Worm (Caenorhabditis elegans) whole organism, L2 larva: ENCODE results near the gene sec-24.2.
"Not testable (repeated sequence)": the region's sequence is repeated elsewhere in the genome, so short reads cannot be mapped to it uniquely, and the experiment has no call there.

Experiments used
- C34F6.9 ChIP-seq: fragments of 150-350 bp; optimal IDR thresholded peaks from 2 replicates; lab custom pipeline; 2014; ENCODE audit warnings: missing biosample characterization, missing genetic modification characterization
- F13H6.1 ChIP-seq: sonication (generic microtip); optimal IDR thresholded peaks from 2 replicates; lab custom pipeline; 2016; ENCODE audit warnings: missing genetic modification characterization, missing compliant biosample characterization
- Y55F3AM.14 ChIP-seq: fragments of 200-800 bp; sonication (Bioruptor generic); optimal IDR thresholded peaks from 2 replicates; lab custom pipeline; 2018; ENCODE audit warnings: mild to moderate bottlenecking, missing genetic modification characterization, missing compliant biosample characterization
- ZK546.5 ChIP-seq: sonication (generic microtip); optimal IDR thresholded peaks from 2 replicates; lab custom pipeline; 2017; ENCODE audit warnings: missing biosample characterization, missing genetic modification characterization
- alr-1 ChIP-seq: fragments of 150-350 bp; optimal IDR thresholded peaks from 2 replicates; lab custom pipeline; 2014; ENCODE audit warnings: missing biosample characterization, missing genetic modification characterization
- ama-1 ChIP-seq: fragments of 150-350 bp; optimal IDR thresholded peaks from 2 replicates; lab custom pipeline; 2018; ENCODE audit warnings: inconsistent platforms
- ceh-16 ChIP-seq: fragments of 150-350 bp; optimal IDR thresholded peaks from 2 replicates; lab custom pipeline; 2014; ENCODE audit warnings: missing biosample characterization, missing genetic modification characterization
- ceh-82 ChIP-seq: fragments of 150-350 bp; optimal IDR thresholded peaks from 2 replicates; lab custom pipeline; 2014; ENCODE audit warnings: missing biosample characterization, missing genetic modification characterization
- dmd-4 ChIP-seq: sonication (generic microtip); optimal IDR thresholded peaks from 2 replicates; lab custom pipeline; 2017; ENCODE audit warnings: missing biosample characterization, missing genetic modification characterization
- egl-27 ChIP-seq: sonication (generic microtip); optimal IDR thresholded peaks from 3 replicates; lab custom pipeline; 2017; ENCODE audit warnings: missing biosample characterization, missing genetic modification reagents, missing genetic modification characterization
- elt-1 ChIP-seq: fragments of 150-350 bp; optimal IDR thresholded peaks from 2 replicates; lab custom pipeline; 2014; ENCODE audit warnings: missing biosample characterization, missing genetic modification characterization
- elt-3 ChIP-seq: sonication (generic microtip); optimal IDR thresholded peaks from 2 replicates; lab custom pipeline; 2017; ENCODE audit warnings: missing biosample characterization, missing genetic modification characterization
- fos-1 ChIP-seq: fragments of 150-350 bp; optimal IDR thresholded peaks from 2 replicates; lab custom pipeline; 2014; ENCODE audit warnings: missing biosample characterization, missing genetic modification characterization
- gmeb-1 ChIP-seq: fragments of 150-350 bp; optimal IDR thresholded peaks from 2 replicates; lab custom pipeline; 2014; ENCODE audit warnings: missing biosample characterization, missing genetic modification characterization
- lin-11 ChIP-seq: fragments of 150-350 bp; sonication (generic microtip); optimal IDR thresholded peaks from 2 replicates; lab custom pipeline; 2014; ENCODE audit warnings: missing biosample characterization, missing genetic modification characterization, inconsistent platforms, mixed read lengths
- lin-13 ChIP-seq: fragments of 150-350 bp; optimal IDR thresholded peaks from 2 replicates; lab custom pipeline; 2014; ENCODE audit warnings: missing biosample characterization, missing genetic modification reagents, missing genetic modification characterization
- lin-39 ChIP-seq: fragments of 150-350 bp; optimal IDR thresholded peaks from 2 replicates; lab custom pipeline; 2014; ENCODE audit warnings: missing biosample characterization, missing genetic modification reagents, missing genetic modification characterization
- lsy-2 ChIP-seq, 2 experiments: fragments of 150-350 bp in 1 of 2; sonication (generic microtip) in 1 of 2; optimal IDR thresholded peaks; 2 replicates each; lab custom pipeline; 2014 to 2017; ENCODE audit warnings: missing biosample characterization in 2 of 2, missing genetic modification characterization in 2 of 2
- mab-5 ChIP-seq: fragments of 150-350 bp; optimal IDR thresholded peaks from 2 replicates; lab custom pipeline; 2014; ENCODE audit warnings: missing biosample characterization, missing genetic modification characterization
- mbf-1 ChIP-seq: sonication (generic microtip); optimal IDR thresholded peaks from 2 replicates; lab custom pipeline; 2017; ENCODE audit warnings: missing biosample characterization, missing genetic modification characterization
- mdl-1 ChIP-seq, 2 experiments: fragments of 150-350 bp in 1 of 2; sonication (generic microtip) in 1 of 2; optimal IDR thresholded peaks; 2 replicates each; lab custom pipeline; 2017; ENCODE audit warnings: missing biosample characterization in 2 of 2, missing genetic modification characterization in 2 of 2
- nhr-11 ChIP-seq: fragments of 150-350 bp; optimal IDR thresholded peaks from 2 replicates; lab custom pipeline; 2014; ENCODE audit warnings: missing biosample characterization, missing genetic modification characterization
- nhr-12 ChIP-seq: fragments of 150-350 bp; optimal IDR thresholded peaks from 2 replicates; lab custom pipeline; 2014; ENCODE audit warnings: missing biosample characterization, missing genetic modification characterization
- nhr-129 ChIP-seq: fragments of 150-350 bp; optimal IDR thresholded peaks from 2 replicates; lab custom pipeline; 2014; ENCODE audit warnings: missing biosample characterization, missing genetic modification characterization
- nhr-21 ChIP-seq: fragments of 150-350 bp; optimal IDR thresholded peaks from 2 replicates; lab custom pipeline; 2014; ENCODE audit warnings: missing biosample characterization, missing genetic modification characterization
- nhr-23 ChIP-seq: fragments of 150-350 bp; optimal IDR thresholded peaks from 2 replicates; lab custom pipeline; 2014; ENCODE audit warnings: missing biosample characterization, missing genetic modification reagents, missing genetic modification characterization
- nhr-237 ChIP-seq: fragments of 150-350 bp; optimal IDR thresholded peaks from 2 replicates; lab custom pipeline; 2014; ENCODE audit warnings: missing biosample characterization, missing genetic modification characterization
- nhr-25 ChIP-seq: fragments of 150-350 bp; sonication (generic microtip); optimal IDR thresholded peaks from 3 replicates; lab custom pipeline; 2014; ENCODE audit warnings: missing biosample characterization, missing genetic modification characterization
- nhr-6 ChIP-seq: fragments of 150-350 bp; optimal IDR thresholded peaks from 2 replicates; lab custom pipeline; 2014; ENCODE audit warnings: missing biosample characterization, missing genetic modification characterization
- nhr-77 ChIP-seq: fragments of 150-350 bp; optimal IDR thresholded peaks from 2 replicates; lab custom pipeline; 2014; ENCODE audit warnings: missing biosample characterization, missing genetic modification characterization
- sem-4 ChIP-seq: fragments of 150-350 bp; optimal IDR thresholded peaks from 2 replicates; lab custom pipeline; 2014; ENCODE audit warnings: missing biosample characterization, missing genetic modification reagents, missing genetic modification characterization
- skn-1 ChIP-seq: sonication (generic microtip); optimal IDR thresholded peaks from 2 replicates; lab custom pipeline; 2017; ENCODE audit warnings: missing biosample characterization, missing genetic modification characterization
- sma-3 ChIP-seq: sonication (generic microtip); optimal IDR thresholded peaks from 2 replicates; lab custom pipeline; 2016; ENCODE audit warnings: missing genetic modification reagents, missing genetic modification characterization, missing compliant biosample characterization
- unc-39 ChIP-seq: fragments of 150-350 bp; optimal IDR thresholded peaks from 2 replicates; lab custom pipeline; 2014; ENCODE audit warnings: missing biosample characterization, missing genetic modification characterization
- unc-55 ChIP-seq: fragments of 150-350 bp; sonication (generic microtip); optimal IDR thresholded peaks from 3 replicates; lab custom pipeline; 2014; ENCODE audit warnings: missing biosample characterization, missing genetic modification reagents, missing genetic modification characterization
- unc-62 ChIP-seq: fragments of 150-350 bp; optimal IDR thresholded peaks from 2 replicates; lab custom pipeline; 2014; ENCODE audit warnings: missing biosample characterization, missing genetic modification reagents, missing genetic modification characterization
- zag-1 ChIP-seq: fragments of 150-350 bp; optimal IDR thresholded peaks from 2 replicates; lab custom pipeline; 2014; ENCODE audit warnings: missing biosample characterization, missing genetic modification characterization
- ztf-11 ChIP-seq: sonication (generic microtip); optimal IDR thresholded peaks from 2 replicates; lab custom pipeline; 2017; ENCODE audit warnings: missing biosample characterization, missing genetic modification characterization
- ztf-4 ChIP-seq: fragments of 150-350 bp; optimal IDR thresholded peaks from 2 replicates; lab custom pipeline; 2014; ENCODE audit warnings: missing biosample characterization, missing genetic modification characterization

sec-24.2 gene

ce11 chrIV:12334142-12334541, 26.4 kb downstream of the sec-24.2 start:
- no peak for TF ChIP-seq nhr-129 (tag; lab: Kevin White, UChicago)
- TF ChIP-seq nhr-6 = no peak
- TF ChIP-seq lin-13 = no peak
- TF ChIP-seq unc-39 = no peak
- no peak for TF ChIP-seq zag-1 (tag; lab: Kevin White, UChicago)
- TF ChIP-seq lin-39 (tag; lab: Kevin White, UChicago) = no peak
- TF ChIP-seq nhr-12 (tag; lab: Kevin White, UChicago) = no peak
- no peak for TF ChIP-seq gmeb-1 (tag; lab: Kevin White, UChicago)
- no peak for TF ChIP-seq Y55F3AM.14 (GFP tag; lab: Kevin White, UChicago)
- no peak for TF ChIP-seq dmd-4 (tag; lab: Kevin White, UChicago)
- TF ChIP-seq elt-1 (tag; lab: Kevin White, UChicago) = no peak
- no peak for TF ChIP-seq ceh-16
- no peak for TF ChIP-seq nhr-25 (tag; lab: Kevin White, UChicago)
- TF ChIP-seq alr-1 (tag; lab: Kevin White, UChicago) = no peak
- no peak for TF ChIP-seq ztf-4
- no peak for TF ChIP-seq C34F6.9 (tag; lab: Kevin White, UChicago)
- no peak for TF ChIP-seq nhr-21
- TF ChIP-seq mdl-1 (tag; optimal IDR thresholded peaks at IDR 0.05; lab: Kevin White, UChicago) = no peak

ce11 chrIV:12330840-12331359, 29.7 kb downstream of the sec-24.2 start, which contains the start of gene ufd-1:
Gene ufd-1 (minus strand): TSS chrIV:12330890.
- TF ChIP-seq F13H6.1 (tag; lab: Kevin White, UChicago) = no peak
- TF ChIP-seq unc-55 (GFP tag; lab: Kevin White, UChicago) = peak; percentile 1
- TF ChIP-seq dmd-4 (tag; lab: Kevin White, UChicago) = no peak
- TF ChIP-seq unc-62 (GFP tag; lab: Kevin White, UChicago) = no peak
- no peak for TF ChIP-seq nhr-21
- TF ChIP-seq alr-1 (tag; lab: Kevin White, UChicago) = no peak
- TF ChIP-seq nhr-77 (tag; lab: Kevin White, UChicago) = no peak
- no peak for TF ChIP-seq nhr-6
- TF ChIP-seq sma-3 (GFP tag; lab: Kevin White, UChicago) = no peak
- no peak for TF ChIP-seq C34F6.9 (tag; lab: Kevin White, UChicago)
- TF ChIP-seq lsy-2 (tag; optimal IDR thresholded peaks at IDR 0.05; lab: Kevin White, UChicago) = peak in 1 of 2 experiments; percentile 16
- TF ChIP-seq nhr-11 (tag; lab: Kevin White, UChicago) = no peak
- peak; percentile 47 for TF ChIP-seq nhr-129 (tag; lab: Kevin White, UChicago)
- peak; percentile 0 for TF ChIP-seq fos-1

DNA sequence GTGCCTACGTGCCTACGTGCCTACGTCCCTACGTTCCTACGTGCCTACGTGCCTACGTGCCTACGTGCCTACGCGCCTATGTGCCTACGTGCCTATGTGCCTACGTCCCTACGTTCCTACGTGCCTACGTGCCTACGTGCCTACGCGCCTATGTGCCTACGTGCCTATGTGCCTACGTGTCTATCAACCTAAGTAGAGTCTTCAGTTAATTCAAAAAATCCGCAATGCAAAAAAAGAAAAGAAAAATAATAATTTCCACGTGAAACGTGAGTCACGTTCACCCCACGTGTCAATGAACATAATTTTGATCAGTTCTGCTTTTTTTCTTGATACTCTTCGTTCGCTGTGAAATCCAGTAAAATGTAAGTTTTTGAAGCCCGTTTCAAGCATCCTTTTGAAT, 33.7 kb downstream of the sec-24.2 start, which contains the start of gene F19B6.3:
Gene F19B6.3, plus strand, starts transcription at position 301 of the 400 bp plus-strand sequence.
- not testable (repeated sequence) for TF ChIP-seq ceh-82 (tag; lab: Kevin White, UChicago); ZK546.5 (tag; lab: Kevin White, UChicago); ztf-4

DNA sequence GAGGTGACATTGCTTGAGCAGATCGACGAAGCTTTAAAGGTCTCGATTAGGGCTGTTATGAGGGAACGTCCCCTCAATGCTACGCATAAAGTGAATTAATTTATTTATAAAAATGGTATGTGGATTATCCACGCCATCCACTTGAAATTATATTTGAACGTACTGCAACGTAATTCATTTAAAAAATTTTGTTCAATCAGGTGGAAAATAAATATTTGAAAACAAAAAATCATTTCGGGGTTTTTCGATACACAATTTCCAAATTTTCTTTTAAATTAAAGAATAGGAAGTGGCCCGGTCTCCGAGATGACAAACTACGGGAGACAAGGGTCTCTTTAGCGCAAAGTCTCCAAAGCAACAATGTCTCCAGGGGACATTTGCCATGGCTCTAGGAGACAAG, 49.0 kb downstream of the sec-24.2 start, which contains the start of gene oac-58:
Gene oac-58, minus strand, starts transcription at position 101 of the 400 bp plus-strand sequence.
- TF ChIP-seq ztf-11 (tag; lab: Kevin White, UChicago) = no peak
- no peak for TF ChIP-seq egl-27
- TF ChIP-seq unc-62 (GFP tag; lab: Kevin White, UChicago) = no peak
- TF ChIP-seq sem-4 (tag; lab: Kevin White, UChicago) = no peak
- TF ChIP-seq fos-1 = no peak
- TF ChIP-seq Y55F3AM.14 (GFP tag; lab: Kevin White, UChicago) = no peak
- TF ChIP-seq ZK546.5 (tag; lab: Kevin White, UChicago) = no peak
- TF ChIP-seq nhr-237 (tag; lab: Kevin White, UChicago) = no peak
- no peak for TF ChIP-seq F13H6.1 (tag; lab: Kevin White, UChicago)
- TF ChIP-seq nhr-23 = no peak
- TF ChIP-seq mbf-1 (tag; lab: Kevin White, UChicago) = no peak

ce11 chrIV:12307720-12308119, 52.9 kb downstream of the sec-24.2 start, which contains the start of gene oac-57:
Gene oac-57 (minus strand): TSS chrIV:12307820.
- TF ChIP-seq zag-1 (tag; lab: Kevin White, UChicago) = no peak
- no peak for TF ChIP-seq nhr-25 (tag; lab: Kevin White, UChicago)
- TF ChIP-seq elt-1 (tag; lab: Kevin White, UChicago) = no peak
- no peak for TF ChIP-seq alr-1 (tag; lab: Kevin White, UChicago)
- TF ChIP-seq nhr-77 (tag; lab: Kevin White, UChicago) = no peak
- TF ChIP-seq mab-5 (tag; lab: Kevin White, UChicago) = no peak
- no peak for TF ChIP-seq elt-3
- TF ChIP-seq nhr-11 (tag; lab: Kevin White, UChicago) = no peak
- TF ChIP-seq egl-27 = no peak
- no peak for TF ChIP-seq Y55F3AM.14 (GFP tag; lab: Kevin White, UChicago)
- no peak for TF ChIP-seq lin-11 (tag; lab: Kevin White, UChicago)
- no peak for TF ChIP-seq ama-1 (lab: Kevin White, UChicago)
- TF ChIP-seq ceh-16 = no peak
- TF ChIP-seq skn-1 (tag; lab: Kevin White, UChicago) = no peak
- TF ChIP-seq, all 48 proteins: peak for 0
